Worm (Caenorhabditis elegans) whole organism, L4 larva: Measurements from ENCODE around the gene mlt-10.

ENCODE experiments used
- F49E8.2 ChIP-seq: sonication (generic microtip); optimal IDR thresholded peaks from 2 replicates; lab custom pipeline; 2016; ENCODE audit warnings: missing compliant biosample characterization, mild to moderate bottlenecking, missing genetic modification characterization, borderline replicate concordance
- R02D3.7 ChIP-seq: fragments of 150-350 bp; sonication (generic microtip); optimal IDR thresholded peaks from 3 replicates; lab custom pipeline; 2014; ENCODE audit warnings: missing biosample characterization, missing genetic modification characterization
- ama-1 ChIP-seq: fragments of 150-350 bp; optimal IDR thresholded peaks from 2 replicates; lab custom pipeline; 2014; ENCODE audit warnings: inconsistent platforms, mixed read lengths
- dmd-8 ChIP-seq: fragments of 200-800 bp; sonication (Bioruptor generic); IDR thresholded peaks from 2 replicates; pipeline ENCODE4 v1.3.6; 2022; ENCODE audit warnings: missing genetic modification characterization, missing compliant biosample characterization
- dpl-1 ChIP-seq: fragments of 150-350 bp; optimal IDR thresholded peaks from 2 replicates; lab custom pipeline; 2014; ENCODE audit warnings: missing biosample characterization, missing genetic modification reagents, missing genetic modification characterization
- hlh-11 ChIP-seq: fragments of 200-800 bp; sonication (Bioruptor generic); optimal IDR thresholded peaks from 2 replicates; lab custom pipeline; 2018; ENCODE audit warnings: mild to moderate bottlenecking, missing genetic modification characterization, missing compliant biosample characterization
- lin-13 ChIP-seq: fragments of 150-350 bp; optimal IDR thresholded peaks from 2 replicates; lab custom pipeline; 2014; ENCODE audit warnings: missing biosample characterization, missing genetic modification reagents, missing genetic modification characterization
- mes-2 ChIP-seq: sonication (generic microtip); optimal IDR thresholded peaks from 2 replicates; lab custom pipeline; 2016; ENCODE audit warnings: missing genotype, mild to moderate bottlenecking, missing genetic modification characterization, missing compliant biosample characterization; ENCODE audit not compliant: poor library complexity, severe bottlenecking
- nhr-11 ChIP-seq: fragments of 150-350 bp; optimal IDR thresholded peaks from 2 replicates; lab custom pipeline; 2014; ENCODE audit warnings: missing biosample characterization, missing genetic modification characterization
- nhr-77 ChIP-seq: fragments of 150-350 bp; optimal IDR thresholded peaks from 2 replicates; lab custom pipeline; 2014; ENCODE audit warnings: missing biosample characterization, missing genetic modification characterization
- rbr-2 ChIP-seq: sonication (generic microtip); optimal IDR thresholded peaks from 2 replicates; lab custom pipeline; 2016; ENCODE audit warnings: missing genotype, missing genetic modification characterization, missing compliant biosample characterization
- saeg-2 ChIP-seq: fragments of 200-800 bp; sonication (Bioruptor generic); IDR thresholded peaks from 2 replicates; pipeline ENCODE4 v1.3.6; 2022; ENCODE audit warnings: missing genetic modification reagents, missing genetic modification characterization, missing compliant biosample characterization
- zag-1 ChIP-seq: fragments of 150-350 bp; optimal IDR thresholded peaks from 2 replicates; lab custom pipeline; 2014; ENCODE audit warnings: missing biosample characterization, missing genetic modification characterization

ce11 chrII:587533-587932 is 41.0 kb downstream of the mlt-10 start, which contains the start of gene fbxb-34:
- TF ChIP-seq R02D3.7 (tag; lab: Kevin White, UChicago), result no peak
- no peak for TF ChIP-seq saeg-2 (GFP tag; lab: Robert Waterston, UW)
- TF ChIP-seq dmd-8 (GFP tag; lab: Robert Waterston, UW), result no peak
- no peak for TF ChIP-seq nhr-11 (tag; lab: Kevin White, UChicago)
- TF ChIP-seq nhr-77, result no peak
- no peak for TF ChIP-seq lin-13 (GFP tag; lab: Kevin White, UChicago)
- TF ChIP-seq rbr-2 (tag; lab: Kevin White, UChicago), result no peak
- TF ChIP-seq mes-2 (tag; lab: Kevin White, UChicago), result no peak
- TF ChIP-seq dpl-1 (GFP tag; lab: Kevin White, UChicago), result no peak
- TF ChIP-seq F49E8.2, result no peak
- TF ChIP-seq ama-1, result no peak
- no peak for TF ChIP-seq zag-1
- TF ChIP-seq hlh-11, result no peak
